Worm (Caenorhabditis elegans): ENCODE measurements around the gene his-31.

DNA sequence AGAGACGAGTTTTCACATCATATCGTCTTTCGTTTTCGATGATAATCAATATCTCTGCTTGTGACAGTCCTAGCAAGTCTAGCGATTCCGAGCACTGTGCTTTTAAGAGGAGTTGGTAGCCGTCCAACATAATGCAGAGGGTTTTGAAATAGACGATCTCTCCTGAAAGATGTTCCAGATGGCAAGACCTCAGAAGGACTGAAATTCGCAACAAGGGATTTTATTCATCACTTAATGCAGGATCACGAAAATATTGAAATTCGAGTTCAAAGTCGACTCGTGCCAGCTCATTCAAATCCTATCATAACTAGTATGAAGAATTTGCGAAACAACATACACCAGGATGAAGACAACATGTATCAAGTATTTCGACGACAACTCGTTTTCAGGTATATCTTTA, 43.7 kb upstream of the his-31 start, which contains the start of gene D2096.7:
- no peak for TF ChIP-seq nhr-77 (tag; optimal IDR thresholded peaks at IDR 0.05)
- TF ChIP-seq rbr-2 (tag; optimal IDR thresholded peaks at IDR 0.05), result no peak
- TF ChIP-seq nhr-42 (GFP tag; IDR thresholded peaks at IDR 0.05), result no peak
- peak; percentile 69 for TF ChIP-seq T26A8.4 (GFP tag; IDR thresholded peaks at IDR 0.05)
- no peak for TF ChIP-seq daf-8 (GFP tag; IDR thresholded peaks at IDR 0.05)
- TF ChIP-seq nhr-10 (tag; optimal IDR thresholded peaks at IDR 0.05), result no peak
- TF ChIP-seq ZK546.5 (tag; optimal IDR thresholded peaks at IDR 0.05), result no peak
- peak; percentile 44 for TF ChIP-seq duxl-1 (tag; optimal IDR thresholded peaks at IDR 0.05; ENCODE audit: poor library complexity)
- TF ChIP-seq snpc-4 (tag; optimal IDR thresholded peaks at IDR 0.05), result no peak

Data from whole organism, L4 larva.